Worm (Caenorhabditis elegans): ENCODE measurements around the gene Y54G9A.5.

ce11 chrII:13695343-13696332 lies 27.2 kb upstream of the Y54G9A.5 start, which contains the start of gene kqt-3:
- TF ChIP-seq nhr-25 (tag; optimal IDR thresholded peaks at IDR 0.05) (no peak), ama-1 (optimal IDR thresholded peaks at IDR 0.05) (no peak)
